Worm (Caenorhabditis elegans) whole organism, L4 larva: ENCODE measurements around the gene cyp-13A7.

Source experiments
- ZK546.5 ChIP-seq, 2 experiments: sonication (generic microtip); optimal IDR thresholded peaks; 2 replicates each; lab custom pipeline; 2017; ENCODE audit warnings: missing biosample characterization in 2 of 2, missing genetic modification characterization in 2 of 2
- daf-19 ChIP-seq: fragments of 200-800 bp; sonication (Bioruptor generic); conservative IDR thresholded peaks from 2 replicates; pipeline ENCODE4 v1.3.6; 2022; ENCODE audit warnings: missing genetic modification characterization, missing compliant biosample characterization
- lin-13 ChIP-seq: fragments of 150-350 bp; optimal IDR thresholded peaks from 2 replicates; lab custom pipeline; 2014; ENCODE audit warnings: missing biosample characterization, missing genetic modification reagents, missing genetic modification characterization
- lir-3 ChIP-seq: sonication (generic microtip); optimal IDR thresholded peaks from 2 replicates; lab custom pipeline; 2016; ENCODE audit warnings: mild to moderate bottlenecking, missing genetic modification characterization, missing compliant biosample characterization
- mdl-1 ChIP-seq, 2 experiments: fragments of 150-350 bp in 1 of 2; sonication (generic microtip) in 1 of 2; optimal IDR thresholded peaks; 2 replicates each; lab custom pipeline; 2014 to 2017; ENCODE audit warnings: missing biosample characterization in 2 of 2, missing genetic modification characterization in 2 of 2
- ztf-7 ChIP-seq: fragments of 150-350 bp; optimal IDR thresholded peaks from 2 replicates; lab custom pipeline; 2014; ENCODE audit warnings: missing biosample characterization, missing genetic modification characterization

DNA sequence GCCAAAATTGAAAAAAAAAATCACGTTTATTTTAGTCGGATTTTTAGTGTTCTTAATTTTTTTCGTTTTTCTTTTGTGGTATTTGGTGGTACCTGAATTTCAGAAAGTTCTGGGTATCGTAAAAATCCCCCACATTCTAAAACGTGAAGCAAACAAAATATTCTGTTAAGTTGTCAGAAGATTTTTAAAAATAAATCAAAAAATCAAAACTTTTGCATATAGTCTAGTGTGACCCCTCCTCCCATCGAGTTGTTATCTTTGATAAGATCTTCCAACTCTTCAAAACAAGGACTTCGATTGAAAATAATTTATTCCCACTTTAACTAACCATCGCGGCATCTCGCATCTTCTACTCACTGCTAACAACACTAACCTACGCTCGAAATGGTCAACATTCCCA is 25.7 kb downstream of the cyp-13A7 start, which contains the start of gene ZK938.1:
- no peak for TF ChIP-seq lin-13
- TF ChIP-seq mdl-1 (tag; optimal IDR thresholded peaks at IDR 0.05; lab: Kevin White, UChicago) = no peak
- TF ChIP-seq daf-19 (GFP tag; lab: Robert Waterston, UW) = no peak
- TF ChIP-seq lir-3 (tag; lab: Kevin White, UChicago) = no peak
- no peak for TF ChIP-seq ZK546.5 (tag; optimal IDR thresholded peaks at IDR 0.05; lab: Kevin White, UChicago)
- TF ChIP-seq ztf-7 (tag; lab: Kevin White, UChicago) = no peak
